Worm (Caenorhabditis elegans) whole organism, late embryonic: ENCODE results near the gene cex-1.

Experiments
- Y22D7AL.16 ChIP-seq: sonication (generic microtip); optimal IDR thresholded peaks from 2 replicates; lab custom pipeline; 2016; ENCODE audit warnings: missing genetic modification characterization, missing compliant biosample characterization
- ama-1 ChIP-seq: fragments of 150-350 bp; optimal IDR thresholded peaks from 2 replicates; lab custom pipeline; 2014
- ceh-18 ChIP-seq: sonication (generic microtip); optimal IDR thresholded peaks from 2 replicates; lab custom pipeline; 2016; ENCODE audit warnings: missing genetic modification characterization, missing compliant biosample characterization
- ceh-9 ChIP-seq: sonication (generic microtip); optimal IDR thresholded peaks from 2 replicates; lab custom pipeline; 2016; ENCODE audit warnings: mild to moderate bottlenecking, missing genetic modification characterization, inconsistent platforms, missing compliant biosample characterization
- dmd-4 ChIP-seq: sonication (generic microtip); optimal IDR thresholded peaks from 2 replicates; lab custom pipeline; 2016; ENCODE audit warnings: borderline replicate concordance, missing genetic modification characterization, missing compliant biosample characterization
- fkh-6 ChIP-seq: sonication (generic microtip); optimal IDR thresholded peaks from 2 replicates; lab custom pipeline; 2016; ENCODE audit warnings: missing genetic modification characterization, missing compliant biosample characterization
- madf-2 ChIP-seq: sonication (generic microtip); optimal IDR thresholded peaks from 2 replicates; lab custom pipeline; 2017; ENCODE audit warnings: missing genetic modification characterization, missing compliant biosample characterization
- pha-4 ChIP-seq: fragments of 150-350 bp; optimal IDR thresholded peaks from 2 replicates; lab custom pipeline; 2018; ENCODE audit warnings: missing biosample characterization, missing genetic modification reagents, missing genetic modification characterization

DNA sequence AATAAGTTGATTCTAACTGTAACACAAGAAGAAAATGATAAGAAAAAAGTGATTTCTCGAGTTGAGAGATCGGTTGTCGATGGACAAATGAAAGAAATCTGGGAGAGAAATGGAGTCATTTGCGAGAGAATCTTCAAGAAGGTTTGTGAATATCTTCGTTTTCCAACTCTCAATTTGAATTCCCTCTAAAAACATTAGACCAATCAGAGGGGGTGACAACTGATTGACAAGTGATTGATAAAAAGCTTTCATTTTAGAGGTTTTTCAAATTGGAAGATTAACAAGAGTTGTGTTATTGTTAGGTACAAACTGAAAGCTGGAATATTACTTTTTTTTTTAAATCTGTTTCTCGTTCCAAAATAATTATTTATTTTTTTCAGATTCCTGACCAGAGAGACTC is 29.6 kb upstream of the cex-1 start:
- TF ChIP-seq madf-2 (tag; lab: Kevin White, UChicago) (no peak), ceh-9 (tag; lab: Kevin White, UChicago) (no peak), fkh-6 (tag; lab: Kevin White, UChicago) (no peak), Y22D7AL.16 (tag; lab: Kevin White, UChicago) (no peak), dmd-4 (tag; lab: Kevin White, UChicago) (no peak), pha-4 (tag; lab: Kevin White, UChicago) (no peak), ceh-18 (no peak), ama-1 (no peak)
